Worm (Caenorhabditis elegans) whole organism, mixed stage, embryonic: Measurements from ENCODE around the gene srh-215.

Experiments
- M03D4.4 ChIP-seq: sonication (generic microtip); optimal IDR thresholded peaks from 2 replicates; lab custom pipeline; 2017; ENCODE audit warnings: mild to moderate bottlenecking, missing genetic modification characterization, missing compliant biosample characterization
- bed-3 ChIP-seq: fragments of 200-800 bp; sonication (Bioruptor generic); optimal IDR thresholded peaks from 3 replicates; lab custom pipeline; 2018; ENCODE audit warnings: mild to moderate bottlenecking, missing genetic modification characterization, moderate library complexity, missing compliant biosample characterization
- blmp-1 ChIP-seq: fragments of 150-350 bp; optimal IDR thresholded peaks from 2 replicates; lab custom pipeline; 2014; ENCODE audit warnings: missing biosample characterization, missing genetic modification characterization
- ceh-39 ChIP-seq: fragments of 150-350 bp; optimal IDR thresholded peaks from 2 replicates; lab custom pipeline; 2014; ENCODE audit warnings: missing biosample characterization, missing genetic modification characterization
- ceh-43 ChIP-seq: fragments of 200-800 bp; sonication (Bioruptor generic); optimal IDR thresholded peaks from 2 replicates; lab custom pipeline; 2018; ENCODE audit warnings: mild to moderate bottlenecking, missing genetic modification characterization, moderate library complexity, missing compliant biosample characterization
- ceh-83 ChIP-seq: fragments of 200-800 bp; sonication (Bioruptor generic); optimal IDR thresholded peaks from 2 replicates; lab custom pipeline; 2018; ENCODE audit warnings: mild to moderate bottlenecking, missing genetic modification characterization, missing compliant biosample characterization
- ces-1 ChIP-seq: fragments of 150-350 bp; optimal IDR thresholded peaks from 2 replicates; lab custom pipeline; 2014; ENCODE audit warnings: missing biosample characterization, missing genetic modification reagents, missing genetic modification characterization
- cnd-1 ChIP-seq: fragments of 200-800 bp; sonication (Bioruptor generic); optimal IDR thresholded peaks from 2 replicates; lab custom pipeline; 2018; ENCODE audit warnings: mild to moderate bottlenecking, missing genetic modification characterization, missing compliant biosample characterization
- drap-1 ChIP-seq: fragments of 200-800 bp; sonication (Bioruptor generic); optimal IDR thresholded peaks from 3 replicates; lab custom pipeline; 2018; ENCODE audit warnings: mild to moderate bottlenecking, missing genetic modification characterization, missing compliant biosample characterization
- elt-1 ChIP-seq: sonication (generic microtip); optimal IDR thresholded peaks from 2 replicates; lab custom pipeline; 2017; ENCODE audit warnings: missing genetic modification characterization, mild to moderate bottlenecking, missing compliant biosample characterization, antibody characterized with exemption, moderate library complexity, borderline replicate concordance; ENCODE audit not compliant: insufficient read depth
- elt-3 ChIP-seq: fragments of 150-350 bp; optimal IDR thresholded peaks from 2 replicates; lab custom pipeline; 2014; ENCODE audit warnings: missing biosample characterization, missing genetic modification characterization
- flh-1 ChIP-seq: fragments of 200-800 bp; sonication (Bioruptor generic); optimal IDR thresholded peaks from 2 replicates; lab custom pipeline; 2018; ENCODE audit warnings: mild to moderate bottlenecking, missing genetic modification characterization, moderate library complexity, missing compliant biosample characterization
- ham-2 ChIP-seq: fragments of 200-800 bp; sonication (Bioruptor generic); optimal IDR thresholded peaks from 2 replicates; lab custom pipeline; 2018; ENCODE audit warnings: mild to moderate bottlenecking, missing genetic modification characterization, missing compliant biosample characterization
- hlh-1 ChIP-seq: fragments of 150-350 bp; optimal IDR thresholded peaks from 2 replicates; lab custom pipeline; 2014; ENCODE audit warnings: missing biosample characterization, missing genetic modification reagents, missing genetic modification characterization
- lin-13 ChIP-seq: fragments of 150-350 bp; optimal IDR thresholded peaks from 2 replicates; lab custom pipeline; 2014; ENCODE audit warnings: missing biosample characterization, missing genetic modification characterization
- lsy-2 ChIP-seq: fragments of 150-350 bp; optimal IDR thresholded peaks from 2 replicates; lab custom pipeline; 2014; ENCODE audit warnings: missing biosample characterization, missing genetic modification characterization
- mep-1 ChIP-seq: fragments of 150-350 bp; optimal IDR thresholded peaks from 2 replicates; lab custom pipeline; 2017; ENCODE audit warnings: missing biosample characterization, missing genetic modification reagents, missing genetic modification characterization, inconsistent platforms
- mls-2 ChIP-seq: sonication (generic microtip); optimal IDR thresholded peaks from 2 replicates; lab custom pipeline; 2016; ENCODE audit warnings: mild to moderate bottlenecking, missing genetic modification characterization, moderate library complexity, missing compliant biosample characterization
- nhr-12 ChIP-seq: fragments of 150-350 bp; optimal IDR thresholded peaks from 2 replicates; lab custom pipeline; 2014; ENCODE audit warnings: missing biosample characterization, missing genetic modification characterization
- nhr-2 ChIP-seq: fragments of 150-350 bp; optimal IDR thresholded peaks from 2 replicates; lab custom pipeline; 2014; ENCODE audit warnings: missing biosample characterization, missing genetic modification characterization
- nhr-237 ChIP-seq: fragments of 150-350 bp; optimal IDR thresholded peaks from 2 replicates; lab custom pipeline; 2014; ENCODE audit warnings: missing biosample characterization, missing genetic modification characterization
- nhr-28 ChIP-seq: fragments of 150-350 bp; optimal IDR thresholded peaks from 2 replicates; lab custom pipeline; 2014; ENCODE audit warnings: missing biosample characterization, missing genetic modification characterization
- pha-4 ChIP-seq: fragments of 150-350 bp; optimal IDR thresholded peaks from 2 replicates; lab custom pipeline; 2018; ENCODE audit warnings: missing biosample characterization, missing genetic modification reagents, missing genetic modification characterization
- sem-2 ChIP-seq: fragments of 200-800 bp; sonication (Bioruptor generic); optimal IDR thresholded peaks from 2 replicates; lab custom pipeline; 2018; ENCODE audit warnings: mild to moderate bottlenecking, missing genetic modification characterization, missing compliant biosample characterization
- snpc-4 ChIP-seq: fragments of 150-350 bp; optimal IDR thresholded peaks from 2 replicates; lab custom pipeline; 2014; ENCODE audit warnings: missing biosample characterization, missing genetic modification characterization
- sptf-1 ChIP-seq: sonication (generic microtip); optimal IDR thresholded peaks from 2 replicates; lab custom pipeline; 2017; ENCODE audit warnings: mild to moderate bottlenecking, missing genetic modification characterization, moderate library complexity, missing compliant biosample characterization
- tbx-8 ChIP-seq: fragments of 200-800 bp; sonication (Bioruptor generic); optimal IDR thresholded peaks from 2 replicates; lab custom pipeline; 2018; ENCODE audit warnings: mild to moderate bottlenecking, missing genetic modification characterization, moderate library complexity, missing compliant biosample characterization
- unc-120 ChIP-seq: sonication (generic microtip); optimal IDR thresholded peaks from 2 replicates; lab custom pipeline; 2017; ENCODE audit warnings: missing genetic modification characterization, missing compliant biosample characterization; ENCODE audit not compliant: poor library complexity, severe bottlenecking
- unc-39 ChIP-seq: fragments of 150-350 bp; optimal IDR thresholded peaks from 2 replicates; lab custom pipeline; 2014; ENCODE audit warnings: missing biosample characterization, missing genetic modification characterization
- unc-62 ChIP-seq: fragments of 150-350 bp; optimal IDR thresholded peaks from 2 replicates; lab custom pipeline; 2014; ENCODE audit warnings: missing biosample characterization, missing genetic modification reagents, missing genetic modification characterization
- zip-8 ChIP-seq: fragments of 150-350 bp; optimal IDR thresholded peaks from 2 replicates; lab custom pipeline; 2014; ENCODE audit warnings: missing biosample characterization, missing genetic modification characterization

Gene srh-215

ce11 chrV:16838435-16838834 lies 6.6 kb upstream of the srh-215 start:
- TF ChIP-seq bed-3 (GFP tag; lab: Kevin White, UChicago) = no peak
- TF ChIP-seq ham-2 (GFP tag; lab: Kevin White, UChicago) = no peak
- no peak for TF ChIP-seq unc-120
- TF ChIP-seq flh-1 = no peak
- no peak for TF ChIP-seq ceh-83 (GFP tag; lab: Kevin White, UChicago)
- no peak for TF ChIP-seq ceh-39 (tag; lab: Kevin White, UChicago)
- TF ChIP-seq sem-2 = no peak
- TF ChIP-seq nhr-12 = no peak
- no peak for TF ChIP-seq elt-1
- no peak for TF ChIP-seq tbx-8 (GFP tag; lab: Kevin White, UChicago)
- no peak for TF ChIP-seq elt-3 (tag; lab: Kevin White, UChicago)
- no peak for TF ChIP-seq drap-1 (GFP tag; lab: Kevin White, UChicago)
- TF ChIP-seq ceh-43 = no peak
- no peak for TF ChIP-seq cnd-1 (tag; lab: Kevin White, UChicago)
- TF ChIP-seq M03D4.4 (tag; lab: Kevin White, UChicago) = no peak

- TF ChIP-seq snpc-4 (tag; lab: Kevin White, UChicago) = no peak
- no peak for TF ChIP-seq elt-1
- TF ChIP-seq unc-39 (tag; lab: Kevin White, UChicago) = no peak
- no peak for TF ChIP-seq M03D4.4 (tag; lab: Kevin White, UChicago)
- no peak for TF ChIP-seq elt-3 (tag; lab: Kevin White, UChicago)
- no peak for TF ChIP-seq ham-2 (GFP tag; lab: Kevin White, UChicago)
- TF ChIP-seq ceh-83 (GFP tag; lab: Kevin White, UChicago) = no peak
- TF ChIP-seq tbx-8 (GFP tag; lab: Kevin White, UChicago) = no peak
- no peak for TF ChIP-seq nhr-12
- no peak for TF ChIP-seq ces-1
- TF ChIP-seq ceh-39 (tag; lab: Kevin White, UChicago) = no peak
- no peak for TF ChIP-seq zip-8
- TF ChIP-seq mls-2 (tag; lab: Kevin White, UChicago) = no peak
These were observed 4.3 kb upstream of the srh-215 start for ce11 chrV:16836100-16836499.

DNA sequence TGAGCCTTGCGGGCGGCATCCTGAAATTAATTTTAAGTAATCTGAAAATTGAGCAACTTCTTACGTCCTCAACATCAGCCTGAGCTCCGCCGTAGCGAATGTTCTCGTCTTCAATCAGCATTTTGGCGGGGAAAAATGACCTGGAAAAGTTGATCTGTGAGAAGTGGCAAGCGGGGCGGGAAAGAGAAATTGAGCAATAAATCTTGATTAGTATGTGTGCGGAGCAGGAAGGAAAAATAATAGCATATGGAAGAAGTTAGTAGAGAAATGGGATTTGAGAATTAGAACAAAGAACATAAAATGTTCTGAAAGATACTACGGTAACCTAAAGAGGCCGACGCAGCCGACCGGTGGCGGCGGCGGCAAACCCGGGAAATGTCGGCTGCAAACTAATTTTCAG lies 3.2 kb upstream of the srh-215 start, which contains the start of gene tni-3:
TSS of gene tni-3 (minus strand) at position 140 of the 400 bp plus-strand sequence.
- TF ChIP-seq bed-3 (GFP tag; lab: Kevin White, UChicago) (no peak), unc-39 (tag; lab: Kevin White, UChicago) (no peak), M03D4.4 (tag; lab: Kevin White, UChicago) (no peak), pha-4 (tag; lab: Kevin White, UChicago) (no peak), elt-1 (no peak), tbx-8 (GFP tag; lab: Kevin White, UChicago) (no peak), sptf-1 (tag; lab: Kevin White, UChicago) (no peak), flh-1 (no peak)

DNA sequence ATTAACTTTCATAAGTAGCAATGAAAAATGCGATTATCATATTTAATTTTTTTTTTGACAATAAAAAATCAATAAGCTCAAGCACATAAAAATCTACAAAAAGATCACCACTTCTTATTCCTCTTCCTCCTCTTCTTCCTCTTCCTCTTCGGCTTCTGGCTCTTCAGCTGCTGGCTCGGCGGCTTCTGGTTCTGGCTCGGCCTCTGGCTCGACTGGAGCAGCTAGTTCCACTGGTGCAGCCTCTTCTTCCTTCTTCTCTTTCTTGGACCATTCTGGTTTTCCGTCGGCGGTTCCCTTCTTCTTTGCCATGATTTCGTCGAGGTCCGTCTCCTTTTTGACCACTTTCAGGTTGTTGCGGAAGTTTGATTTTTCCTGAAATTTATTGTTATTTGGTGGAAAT lies 1.9 kb upstream of the srh-215 start:
- TF ChIP-seq sem-2 (no peak), pha-4 (tag; lab: Kevin White, UChicago) (no peak), mls-2 (tag; lab: Kevin White, UChicago) (no peak), lin-13 (tag; lab: Kevin White, UChicago) (no peak), hlh-1 (tag; lab: Kevin White, UChicago) (no peak), elt-3 (tag; lab: Kevin White, UChicago) (no peak), ceh-39 (tag; lab: Kevin White, UChicago) (no peak), ham-2 (GFP tag; lab: Kevin White, UChicago) (no peak)
- TF ChIP-seq, all 35 proteins: peak for 0

- no peak for TF ChIP-seq cnd-1 (tag; lab: Kevin White, UChicago)
- no peak for TF ChIP-seq bed-3 (GFP tag; lab: Kevin White, UChicago)
- TF ChIP-seq mep-1 = no peak
- no peak for TF ChIP-seq unc-120
- TF ChIP-seq nhr-237 (tag; lab: Kevin White, UChicago) = no peak
- TF ChIP-seq zip-8 = no peak
- TF ChIP-seq nhr-2 (tag; lab: Kevin White, UChicago) = no peak
- no peak for TF ChIP-seq sem-2
- no peak for TF ChIP-seq nhr-28 (tag; lab: Kevin White, UChicago)
- TF ChIP-seq hlh-1 (tag; lab: Kevin White, UChicago) = no peak
- TF ChIP-seq ham-2 (GFP tag; lab: Kevin White, UChicago) = no peak
- TF ChIP-seq lsy-2 (tag; lab: Kevin White, UChicago) = no peak
- TF ChIP-seq ceh-83 (GFP tag; lab: Kevin White, UChicago) = no peak
- no peak for TF ChIP-seq elt-3 (tag; lab: Kevin White, UChicago)
- no peak for TF ChIP-seq blmp-1 (tag; lab: Kevin White, UChicago)
- no peak for TF ChIP-seq drap-1 (GFP tag; lab: Kevin White, UChicago)
- TF ChIP-seq unc-62 (GFP tag; lab: Kevin White, UChicago) = no peak
- TF ChIP-seq sptf-1 (tag; lab: Kevin White, UChicago) = no peak
- TF ChIP-seq ces-1 = no peak
- no peak for TF ChIP-seq pha-4 (tag; lab: Kevin White, UChicago)
These were observed 1.0 kb upstream of the srh-215 start, which contains the start of gene phy-3 for ce11 chrV:16832865-16833264. Gene phy-3, plus strand, starts transcription at chrV:16833165.
